Fruit fly (Drosophila melanogaster) ovary, adult (tissue): ENCODE data around the gene Glut4EF.
A peak's percentile ranks its signal among the peaks of the same experiment; 100 is the strongest.

Experiments
- CG17801 ChIP-seq: fragments of 200-800 bp; optimal IDR thresholded peaks from 2 replicates; lab custom pipeline; 2019; ENCODE audit warnings: missing biosample characterization, mild to moderate bottlenecking, missing genetic modification characterization, moderate library complexity; ENCODE audit not compliant: partially characterized antibody

The Glut4EF gene

DNA sequence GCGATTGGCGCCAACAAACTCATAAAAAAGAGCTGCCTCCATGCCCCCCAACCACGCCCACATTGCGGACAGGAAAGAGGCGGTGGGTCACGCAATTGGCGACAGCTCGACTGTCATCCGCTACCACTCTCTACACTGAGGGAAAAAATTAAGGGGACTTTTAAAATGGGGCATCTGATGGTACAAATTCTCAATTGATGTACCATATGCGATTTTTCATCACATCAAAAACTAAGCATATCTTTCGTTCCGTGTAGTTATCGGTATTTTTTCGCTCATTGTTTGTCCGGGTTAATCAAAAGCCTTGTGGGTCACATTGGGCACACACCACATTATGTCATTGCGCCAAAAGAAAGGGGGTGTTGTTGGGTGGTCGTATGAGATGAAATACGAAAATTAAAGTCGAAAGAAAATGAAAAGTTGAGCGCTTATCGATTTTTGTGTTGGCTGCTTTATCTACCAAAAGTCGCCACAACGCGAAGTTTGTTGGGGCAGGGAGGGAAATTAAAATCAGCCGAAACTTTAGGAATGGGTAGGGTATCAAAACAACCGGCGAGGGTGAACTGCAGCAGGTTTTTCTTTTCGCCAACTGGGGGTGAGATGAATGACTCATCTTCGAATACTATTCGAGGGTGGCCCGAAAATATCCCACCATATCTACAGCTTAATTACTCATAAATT is 149.7 kb downstream of the Glut4EF start:
- TF ChIP-seq CG17801 (GFP tag; lab: Kevin White, UChicago) = no peak

dm6 chr3R:10025050-10025449 is 150.6 kb downstream of the Glut4EF start, which contains the start of gene CG31407:
CG31407 (minus strand) TSS chr3R:10025150.
- no peak for TF ChIP-seq CG17801 (GFP tag; lab: Kevin White, UChicago)

- TF ChIP-seq CG17801 (GFP tag; lab: Kevin White, UChicago) = no peak
Observed at dm6 chr3R:10028378-10028777, 153.9 kb downstream of the Glut4EF start.

DNA sequence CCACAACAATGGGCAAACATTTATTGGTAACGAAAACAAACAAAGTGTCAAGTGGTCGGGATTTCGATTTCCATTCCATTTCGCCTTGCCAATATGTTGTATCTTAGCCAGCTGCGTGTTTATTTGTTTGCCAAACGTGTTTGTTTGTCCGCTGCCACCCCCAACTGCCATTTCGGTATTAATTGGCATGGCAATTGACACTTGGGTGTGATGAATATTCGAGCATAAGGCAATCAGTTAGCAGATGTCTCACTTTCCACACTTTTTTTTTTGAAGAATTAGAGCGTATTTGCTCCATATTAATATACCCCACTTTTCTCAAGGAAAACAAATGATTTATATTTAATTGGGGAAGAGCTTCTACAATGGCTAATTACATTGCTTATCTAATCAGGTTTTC is 157.0 kb downstream of the Glut4EF start:
- TF ChIP-seq CG17801 (GFP tag; lab: Kevin White, UChicago) = no peak

DNA sequence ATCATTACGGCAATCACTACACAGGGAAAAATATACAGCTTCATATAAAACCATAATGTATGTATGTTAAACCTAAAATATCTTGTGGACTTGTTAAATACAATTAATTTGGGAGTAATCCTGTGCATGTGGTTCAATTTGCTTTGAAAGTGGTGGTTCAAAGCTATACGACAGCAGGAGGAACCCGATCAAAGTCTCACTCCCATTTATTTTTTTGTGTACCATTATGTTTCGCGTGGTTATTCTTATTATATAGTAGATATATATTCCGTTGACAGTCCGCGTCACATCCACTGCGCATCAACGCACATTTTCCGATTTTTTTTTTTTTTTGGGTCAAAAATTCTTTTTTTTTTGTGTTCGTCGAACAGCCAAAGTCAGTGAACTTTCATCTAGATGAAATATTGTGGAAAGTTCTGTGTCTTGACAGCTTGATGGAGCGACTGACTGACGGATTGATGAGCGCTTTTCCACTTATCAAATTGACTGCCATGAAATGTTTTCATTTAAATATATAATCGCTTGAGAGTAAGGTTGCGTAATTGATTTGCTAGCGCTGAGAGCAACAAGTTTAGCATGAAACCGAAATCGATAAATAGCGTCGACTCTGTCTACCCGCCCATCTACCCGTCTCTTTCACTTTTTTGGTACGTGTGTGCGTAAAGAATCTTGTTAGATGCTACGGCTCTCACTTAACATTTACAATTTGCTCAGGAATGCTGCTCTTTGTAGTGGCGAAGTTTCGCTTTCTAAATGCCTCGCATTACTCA is 158.7 kb downstream of the Glut4EF start:
- no peak for TF ChIP-seq CG17801 (GFP tag; lab: Kevin White, UChicago)

DNA sequence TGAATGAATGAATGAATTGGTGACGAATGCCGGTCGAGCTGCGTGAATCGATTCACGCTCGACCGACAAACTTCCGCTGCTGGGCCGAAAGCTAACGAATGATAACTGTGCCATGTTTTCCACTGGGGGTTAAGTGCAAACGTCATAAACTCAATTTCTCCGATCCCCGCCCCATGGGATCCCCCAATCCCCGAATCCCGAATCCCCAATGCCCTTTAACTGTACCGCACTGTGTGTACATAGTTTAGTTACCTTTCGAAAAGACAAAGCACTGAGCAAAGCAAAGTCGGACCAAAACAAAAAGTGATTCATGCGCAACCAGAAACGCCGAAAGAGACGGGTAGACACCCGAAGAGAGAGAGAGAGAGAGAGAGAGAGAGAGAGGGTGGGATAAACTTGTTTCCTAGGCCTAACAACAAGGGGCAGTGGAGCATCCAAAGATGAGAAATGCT is 160.5 kb downstream of the Glut4EF start:
- no peak for TF ChIP-seq CG17801 (GFP tag; lab: Kevin White, UChicago)

DNA sequence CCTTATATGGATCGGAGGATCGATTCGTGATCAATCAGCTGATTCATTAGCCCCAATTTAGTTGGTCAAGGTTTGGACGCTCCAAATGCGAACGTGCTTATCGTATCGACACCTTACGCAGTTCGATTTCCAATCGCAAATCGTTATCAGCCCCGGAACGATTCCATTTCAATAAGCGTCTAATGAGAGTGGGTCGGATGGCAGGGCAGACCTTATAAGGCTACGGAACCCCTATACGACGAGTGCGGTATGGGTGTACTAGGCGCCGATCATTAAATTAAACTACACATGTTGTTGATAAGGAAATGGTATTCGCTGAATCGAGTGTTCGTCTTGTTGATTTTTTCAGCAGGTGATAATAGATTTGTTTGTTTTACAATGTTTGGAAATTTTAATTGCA is 161.3 kb downstream of the Glut4EF start:
- TF ChIP-seq CG17801 (GFP tag; lab: Kevin White, UChicago) = no peak

- no peak for TF ChIP-seq CG17801 (GFP tag; lab: Kevin White, UChicago)
Observed at dm6 chr3R:10039188-10039587, 164.7 kb downstream of the Glut4EF start.

DNA sequence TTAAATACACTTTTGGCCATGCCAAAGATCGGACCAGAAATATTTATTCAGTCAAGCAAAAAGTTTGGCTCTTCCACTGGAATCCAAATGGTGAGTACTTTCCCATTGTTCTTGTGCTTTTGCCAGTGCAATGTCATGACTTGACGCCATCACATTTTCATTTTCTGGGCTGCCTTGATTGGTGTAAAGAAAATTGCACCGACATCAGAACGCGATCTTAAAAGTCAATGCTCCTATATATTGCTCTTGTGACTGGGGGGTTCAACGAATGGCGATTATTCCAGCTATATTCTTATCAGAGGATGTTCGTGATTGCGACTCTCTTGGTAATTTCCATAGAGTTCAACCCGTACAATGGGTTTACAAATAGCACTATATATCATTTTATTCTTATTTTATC is 166.0 kb downstream of the Glut4EF start:
- TF ChIP-seq CG17801 (GFP tag; lab: Kevin White, UChicago) = no peak

DNA sequence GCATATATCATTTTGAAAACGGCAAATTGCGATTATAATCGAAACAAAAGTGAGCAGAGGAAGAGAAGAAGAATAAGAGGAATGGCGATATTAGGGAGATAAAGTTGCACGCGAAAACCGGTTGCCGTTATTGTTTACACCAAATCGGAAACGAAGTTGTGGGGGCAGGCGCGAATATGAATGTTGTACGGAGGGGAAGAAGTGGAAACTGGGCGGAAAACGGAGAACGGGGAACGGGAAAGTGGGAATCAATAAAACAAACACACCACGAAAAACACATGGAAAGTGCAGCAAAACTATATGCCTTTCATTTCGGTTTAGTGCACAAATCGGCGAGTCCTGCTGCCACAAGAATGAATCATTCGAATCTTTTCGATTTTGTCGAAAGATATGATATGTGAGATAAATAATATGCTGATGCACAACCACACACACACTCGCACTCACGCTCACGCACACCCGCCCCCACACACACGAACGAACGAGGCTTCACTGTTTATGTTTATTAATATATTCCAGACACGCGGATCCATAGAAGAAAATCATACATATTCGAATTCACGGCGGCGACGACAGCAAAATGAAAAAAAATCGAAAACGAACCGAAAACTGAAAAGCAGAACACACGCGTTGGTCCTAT is 167.7 kb downstream of the Glut4EF start:
- no peak for TF ChIP-seq CG17801 (GFP tag; lab: Kevin White, UChicago)

DNA sequence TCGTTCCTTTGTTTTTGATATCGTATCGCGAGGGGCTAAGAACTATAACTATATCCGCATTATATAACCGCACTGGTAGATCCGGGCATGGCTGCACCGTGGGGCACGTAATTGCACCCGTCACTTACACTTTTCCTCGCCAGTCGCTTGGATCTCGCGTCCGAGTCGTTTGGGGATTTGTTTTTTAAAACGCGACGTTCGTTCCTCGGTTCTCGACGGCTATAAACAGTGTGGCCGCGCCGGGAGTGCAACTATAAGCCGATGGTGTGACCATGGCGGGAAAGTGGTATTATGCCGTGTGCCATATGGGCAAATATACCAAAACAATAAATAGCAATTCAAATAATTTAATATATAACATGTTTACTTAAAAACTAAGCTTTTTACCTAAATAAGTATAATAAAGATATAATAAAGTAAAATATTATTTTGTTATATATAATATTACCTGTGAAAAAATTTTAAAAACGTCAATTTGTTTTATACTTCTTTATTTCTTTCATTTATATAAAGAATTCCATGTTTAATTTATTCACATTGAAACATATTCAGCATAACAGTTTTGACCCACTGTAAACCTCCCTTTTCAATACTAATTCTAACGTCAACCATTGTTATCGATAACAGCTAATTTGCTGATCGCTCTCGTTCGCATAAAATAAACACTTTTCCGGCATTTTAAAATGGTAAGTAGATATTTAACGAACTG is 168.3 kb downstream of the Glut4EF start, which contains the start of the genes Mical and CG3909:
Gene Mical, minus strand, starts transcription at position 232 of the 709 bp plus-strand sequence.
Gene CG3909, plus strand, starts transcription at position 607 of the 709 bp plus-strand sequence.
- TF ChIP-seq CG17801 (GFP tag; lab: Kevin White, UChicago) = peak; percentile 87
